Fruit fly (Drosophila melanogaster) whole organism, embryonic: ENCODE measurements around the gene wuho.
A peak's percentile ranks its signal among the peaks of the same experiment; 100 is the strongest.

Source experiments
- Antp ChIP-seq: fragments of 200-800 bp; sonication (Bioruptor generic); optimal IDR thresholded peaks from 3 replicates; lab custom pipeline; 2016; ENCODE audit warnings: missing biosample characterization, missing genetic modification characterization
- Blimp-1 ChIP-seq: fragments of 200-800 bp; sonication (Bioruptor generic); optimal IDR thresholded peaks from 3 replicates; lab custom pipeline; 2018; ENCODE audit warnings: missing biosample characterization, missing genetic modification characterization, mild to moderate bottlenecking, moderate library complexity, missing genetic modification reagents
- CG10654 ChIP-seq: fragments of 200-800 bp; sonication (Bioruptor generic); optimal IDR thresholded peaks from 2 replicates; lab custom pipeline; 2016; ENCODE audit warnings: missing biosample characterization, missing genetic modification characterization
- CG11504 ChIP-seq: fragments of 200-800 bp; sonication (Bioruptor generic); optimal IDR thresholded peaks from 3 replicates; lab custom pipeline; 2019; ENCODE audit warnings: missing biosample characterization, mild to moderate bottlenecking, missing genetic modification characterization, moderate library complexity
- CG12236 ChIP-seq: fragments of 200-800 bp; sonication (Bioruptor generic); optimal IDR thresholded peaks from 2 replicates; lab custom pipeline; 2016; ENCODE audit warnings: missing biosample characterization, missing genetic modification characterization
- CG12769 ChIP-seq: fragments of 200-800 bp; sonication (Bioruptor generic); optimal IDR thresholded peaks from 2 replicates; lab custom pipeline; 2019; ENCODE audit warnings: missing biosample characterization, mild to moderate bottlenecking, missing genetic modification characterization, moderate library complexity
- CG13296 ChIP-seq: fragments of 200-800 bp; sonication (Bioruptor generic); optimal IDR thresholded peaks from 3 replicates; lab custom pipeline; 2018; ENCODE audit warnings: missing biosample characterization, mild to moderate bottlenecking, missing genetic modification characterization
- CG13894 ChIP-seq: fragments of 200-800 bp; sonication (Bioruptor generic); optimal IDR thresholded peaks from 3 replicates; lab custom pipeline; 2018; ENCODE audit warnings: missing biosample characterization, mild to moderate bottlenecking, missing genetic modification characterization, moderate library complexity
- CG1603 ChIP-seq: fragments of 200-800 bp; sonication (Bioruptor generic); optimal IDR thresholded peaks from 2 replicates; lab custom pipeline; 2019; ENCODE audit warnings: missing biosample characterization, mild to moderate bottlenecking, missing genetic modification characterization, moderate library complexity
- CG17328 ChIP-seq: fragments of 200-800 bp; sonication (Bioruptor generic); IDR thresholded peaks from 2 replicates; pipeline ENCODE4 v1.3.6; 2022; ENCODE audit warnings: missing biosample characterization, missing genetic modification characterization
- CG17359 ChIP-seq: fragments of 200-800 bp; sonication (Bioruptor generic); optimal IDR thresholded peaks from 3 replicates; lab custom pipeline; 2018; ENCODE audit warnings: missing biosample characterization, mild to moderate bottlenecking, missing genetic modification characterization, moderate library complexity
- CG18262 ChIP-seq: fragments of 200-800 bp; optimal IDR thresholded peaks from 3 replicates; lab custom pipeline; 2019; ENCODE audit warnings: missing biosample characterization, mild to moderate bottlenecking, missing genetic modification characterization, moderate library complexity
- CG1832 ChIP-seq: fragments of 200-800 bp; sonication (Bioruptor generic); optimal IDR thresholded peaks from 2 replicates; lab custom pipeline; 2017; ENCODE audit warnings: missing biosample characterization, mild to moderate bottlenecking, missing genetic modification characterization, inconsistent platforms
- CG2889 ChIP-seq: fragments of 200-800 bp; sonication (Bioruptor generic); IDR thresholded peaks from 3 replicates; pipeline ENCODE4 v1.3.6; 2022; ENCODE audit warnings: missing biosample characterization, missing genetic modification characterization
- CG34422 ChIP-seq: fragments of 200-800 bp; sonication (Bioruptor generic); IDR thresholded peaks from 3 replicates; pipeline ENCODE4 v1.3.6; 2022; ENCODE audit warnings: missing biosample characterization, missing genetic modification characterization
- CG3847 ChIP-seq: fragments of 200-800 bp; sonication (Bioruptor generic); IDR thresholded peaks from 2 replicates; pipeline ENCODE4 v1.3.6; 2022; ENCODE audit warnings: missing biosample characterization, missing genetic modification characterization
- CG5180 ChIP-seq: fragments of 200-800 bp; sonication (Bioruptor generic); optimal IDR thresholded peaks from 3 replicates; lab custom pipeline; 2017; ENCODE audit warnings: missing biosample characterization, missing genetic modification characterization, mild to moderate bottlenecking, moderate library complexity, missing genetic modification reagents
- CG6813 ChIP-seq: fragments of 200-800 bp; sonication (Bioruptor generic); optimal IDR thresholded peaks from 2 replicates; lab custom pipeline; 2017; ENCODE audit warnings: missing biosample characterization, missing genetic modification characterization, mild to moderate bottlenecking, moderate library complexity, missing genetic modification reagents
- CG7271 ChIP-seq: fragments of 200-800 bp; sonication (Bioruptor generic); optimal IDR thresholded peaks from 2 replicates; lab custom pipeline; 2018; ENCODE audit warnings: missing biosample characterization, mild to moderate bottlenecking, missing genetic modification characterization, moderate library complexity
- CG8290 ChIP-seq, 3 experiments: fragments of 200-800 bp; sonication (Bioruptor generic); optimal IDR thresholded peaks; 2 replicates each; lab custom pipeline; 2016 to 2019; ENCODE audit warnings: missing biosample characterization in 3 of 3, missing genetic modification characterization in 3 of 3, mild to moderate bottlenecking in 2 of 3, moderate library complexity in 1 of 3
- CG8388 ChIP-seq: fragments of 200-800 bp; sonication (Bioruptor generic); optimal IDR thresholded peaks from 2 replicates; lab custom pipeline; 2019; ENCODE audit warnings: missing biosample characterization, mild to moderate bottlenecking, missing genetic modification characterization, moderate library complexity
- CG8924 ChIP-seq: fragments of 200-800 bp; optimal IDR thresholded peaks from 3 replicates; lab custom pipeline; 2019; ENCODE audit warnings: missing biosample characterization, mild to moderate bottlenecking, missing genetic modification characterization, moderate library complexity
- CG9609 ChIP-seq: fragments of 200-800 bp; sonication (Bioruptor generic); optimal IDR thresholded peaks from 3 replicates; lab custom pipeline; 2016; ENCODE audit warnings: missing biosample characterization, missing genetic modification characterization
- CG9817 ChIP-seq: fragments of 200-800 bp; sonication (Bioruptor generic); optimal IDR thresholded peaks from 2 replicates; lab custom pipeline; 2018; ENCODE audit warnings: missing biosample characterization, mild to moderate bottlenecking, missing genetic modification characterization, moderate library complexity
- Drgx ChIP-seq: fragments of 200-800 bp; sonication (Bioruptor generic); IDR thresholded peaks from 2 replicates; pipeline ENCODE4 v1.3.6; 2022; ENCODE audit warnings: missing biosample characterization, missing genetic modification characterization
- Fer1 ChIP-seq: fragments of 200-800 bp; sonication (Bioruptor generic); optimal IDR thresholded peaks from 2 replicates; lab custom pipeline; 2017; ENCODE audit warnings: missing biosample characterization, mild to moderate bottlenecking, missing genetic modification characterization
- Hmr ChIP-seq: fragments of 200-800 bp; sonication (Bioruptor generic); optimal IDR thresholded peaks from 3 replicates; lab custom pipeline; 2017; ENCODE audit warnings: mild to moderate bottlenecking, missing biosample characterization, missing genetic modification reagents, missing genetic modification characterization
- Hsf ChIP-seq: fragments of 200-800 bp; sonication (Bioruptor generic); optimal IDR thresholded peaks from 3 replicates; lab custom pipeline; 2016; ENCODE audit warnings: missing biosample characterization, missing genetic modification characterization
- Kr ChIP-seq: fragments of 200-800 bp; sonication (Bioruptor generic); optimal IDR thresholded peaks from 2 replicates; lab custom pipeline; 2017; ENCODE audit warnings: missing biosample characterization, mild to moderate bottlenecking, missing genetic modification characterization
- Med ChIP-seq: fragments of 200-800 bp; sonication (Bioruptor generic); peaks from one replicate; lab custom pipeline; 2016; ENCODE audit warnings: missing biosample characterization, missing genetic modification characterization, mild to moderate bottlenecking, inconsistent platforms, moderate library complexity
- Meics ChIP-seq: fragments of 200-800 bp; sonication (Bioruptor generic); optimal IDR thresholded peaks from 2 replicates; lab custom pipeline; 2017; ENCODE audit warnings: missing biosample characterization, mild to moderate bottlenecking, missing genetic modification characterization
- PHDP ChIP-seq: fragments of 200-800 bp; sonication (Bioruptor generic); optimal IDR thresholded peaks from 3 replicates; lab custom pipeline; 2018; ENCODE audit warnings: missing biosample characterization, mild to moderate bottlenecking, missing genetic modification characterization, moderate library complexity
- Sry-δ ChIP-seq: fragments of 200-800 bp; sonication (Bioruptor generic); optimal IDR thresholded peaks from 2 replicates; lab custom pipeline; 2016; ENCODE audit warnings: missing biosample characterization, missing genetic modification characterization
- ab ChIP-seq: fragments of 200-800 bp; sonication (Bioruptor generic); optimal IDR thresholded peaks from 2 replicates; lab custom pipeline; 2016; ENCODE audit warnings: missing biosample characterization, missing genetic modification characterization
- bigmax ChIP-seq: fragments of 200-800 bp; sonication (Bioruptor generic); optimal IDR thresholded peaks from 2 replicates; lab custom pipeline; 2018; ENCODE audit warnings: missing biosample characterization, mild to moderate bottlenecking, missing genetic modification characterization
- eve ChIP-seq, 2 experiments: fragments of >200 bp; optimal IDR thresholded peaks; 2 replicates each; lab custom pipeline; 2017; ENCODE audit warnings: missing biosample characterization in 2 of 2, missing genetic modification characterization in 2 of 2
- ewg ChIP-seq: fragments of 200-800 bp; sonication (Bioruptor generic); optimal IDR thresholded peaks from 3 replicates; lab custom pipeline; 2017; ENCODE audit warnings: mild to moderate bottlenecking, missing biosample characterization, missing genetic modification reagents, missing genetic modification characterization
- gem ChIP-seq: fragments of 200-800 bp; sonication (Bioruptor generic); optimal IDR thresholded peaks from 2 replicates; lab custom pipeline; 2019; ENCODE audit warnings: missing biosample characterization, mild to moderate bottlenecking, missing genetic modification characterization, moderate library complexity
- grau ChIP-seq: fragments of 200-800 bp; optimal IDR thresholded peaks from 3 replicates; lab custom pipeline; 2019; ENCODE audit warnings: missing biosample characterization, mild to moderate bottlenecking, missing genetic modification characterization, moderate library complexity
- ind ChIP-seq: fragments of 200-800 bp; sonication (Bioruptor generic); optimal IDR thresholded peaks from 3 replicates; lab custom pipeline; 2016; ENCODE audit warnings: missing biosample characterization, missing genetic modification characterization
- lab ChIP-seq: fragments of 200-800 bp; sonication (Bioruptor generic); optimal IDR thresholded peaks from 3 replicates; lab custom pipeline; 2017; ENCODE audit warnings: missing biosample characterization, missing genetic modification characterization, mild to moderate bottlenecking, moderate library complexity, missing genetic modification reagents
- lmd ChIP-seq: fragments of 200-800 bp; sonication (Bioruptor generic); IDR thresholded peaks from 2 replicates; pipeline ENCODE4 v1.3.6; 2022; ENCODE audit warnings: missing biosample characterization, missing genetic modification characterization
- prd ChIP-seq, 3 experiments: fragments of >200 bp in 2 of 3; fragments of 200-800 bp in 1 of 3; sonication (Bioruptor generic) in 1 of 3; optimal IDR thresholded peaks in 2 of 3; IDR thresholded peaks in 1 of 3; 2 replicates in 2 of 3; 3 replicates in 1 of 3; pipeline versions ENCODE4 v1.3.6 to Lab custom; 2017 to 2022; ENCODE audit warnings: missing biosample characterization in 1 of 3, missing genetic modification characterization in 1 of 3
- repo ChIP-seq: fragments of 200-800 bp; sonication (Bioruptor generic); optimal IDR thresholded peaks from 2 replicates; lab custom pipeline; 2016; ENCODE audit warnings: missing biosample characterization, missing genetic modification characterization
- row ChIP-seq: fragments of 200-800 bp; sonication (Bioruptor generic); IDR thresholded peaks from 3 replicates; pipeline ENCODE4 v1.3.6; 2022; ENCODE audit warnings: missing biosample characterization, missing genetic modification characterization
- salm ChIP-seq: fragments of 200-800 bp; sonication (Bioruptor generic); optimal IDR thresholded peaks from 2 replicates; lab custom pipeline; 2018; ENCODE audit warnings: missing biosample characterization, mild to moderate bottlenecking, missing genetic modification characterization
- slbo ChIP-seq: fragments of 200-800 bp; sonication (Bioruptor generic); IDR thresholded peaks from 2 replicates; pipeline ENCODE4 v1.3.6; 2022; ENCODE audit warnings: missing biosample characterization, missing genetic modification characterization
- sob ChIP-seq: fragments of 200-800 bp; sonication (Bioruptor generic); IDR thresholded peaks from 2 replicates; pipeline ENCODE4 v1.3.6; 2022; ENCODE audit warnings: missing biosample characterization, missing genetic modification characterization
- stwl ChIP-seq: fragments of 200-800 bp; sonication (Bioruptor generic); optimal IDR thresholded peaks from 3 replicates; lab custom pipeline; 2018; ENCODE audit warnings: missing biosample characterization, mild to moderate bottlenecking, missing genetic modification characterization, moderate library complexity

The wuho gene

dm6 chrX:6308852-6309251 lies 21.0 kb downstream of the wuho start, which contains the start of gene CG15894 (continued):
- no peak for TF ChIP-seq CG8290 (GFP tag; optimal IDR thresholded peaks at IDR 0.05; lab: Kevin White, UChicago)
- TF ChIP-seq CG8290 (tag; optimal IDR thresholded peaks at IDR 0.05; lab: Kevin White, UChicago): peak in 1 of 2 experiments; percentile 64
- TF ChIP-seq CG5180 (GFP tag; lab: Kevin White, UChicago): peak; percentile 97
- no peak for TF ChIP-seq ewg
- TF ChIP-seq repo: no peak
- peak; percentile 12 for TF ChIP-seq CG13894 (tag; lab: Kevin White, UChicago)
- peak; percentile 77 for TF ChIP-seq Med
- peak; percentile 26 for TF ChIP-seq Fer1
- peak; percentile 35 for TF ChIP-seq Hmr (GFP tag; lab: Kevin White, UChicago)
- peak; percentile 3 for TF ChIP-seq Blimp-1 (GFP tag; lab: Kevin White, UChicago)
- peak; percentile 11 for TF ChIP-seq Hsf
- TF ChIP-seq salm (tag; lab: Kevin White, UChicago): no peak
- TF ChIP-seq stwl (tag; lab: Kevin White, UChicago): no peak
- TF ChIP-seq lmd (GFP tag; lab: Robert Waterston, UW): peak; percentile 21; the same call in 1 of the 2 replicates
- TF ChIP-seq CG12236 (GFP tag; lab: Kevin White, UChicago): no peak
- peak; percentile 29 for TF ChIP-seq lab
- TF ChIP-seq CG3847 (GFP tag; lab: Robert Waterston, UW): no peak
- no peak for TF ChIP-seq CG9609 (GFP tag; lab: Kevin White, UChicago)
- TF ChIP-seq CG10654: no peak
- TF ChIP-seq gem (tag; lab: Kevin White, UChicago): peak; percentile 28
- peak; percentile 26; the same call in 1 of the 2 replicates for TF ChIP-seq slbo (GFP tag; lab: Robert Waterston, UW)
- TF ChIP-seq sob (GFP tag; lab: Robert Waterston, UW): peak; percentile 28; the same call in 1 of the 2 replicates
- TF ChIP-seq eve (GFP tag; optimal IDR thresholded peaks at IDR 0.05; lab: Kevin White, UChicago): no peak
- peak; percentile 1 for TF ChIP-seq ind (GFP tag; lab: Kevin White, UChicago)
- TF ChIP-seq CG8924: peak; percentile 3
- TF ChIP-seq Antp (GFP tag; lab: Kevin White, UChicago): no peak
- no peak for TF ChIP-seq prd (optimal IDR thresholded peaks at IDR 0.05; lab: Kevin White, UChicago)
- TF ChIP-seq prd (GFP tag; IDR thresholded peaks at IDR 0.05; lab: Robert Waterston, UW): peak; percentile 26; the same call in 1 of the 3 replicates
- no peak for TF ChIP-seq Kr
- TF ChIP-seq CG2889 (GFP tag; lab: Robert Waterston, UW): no peak
- TF ChIP-seq PHDP (tag; lab: Kevin White, UChicago): peak; percentile 4
- TF ChIP-seq CG8388: peak; percentile 25
- TF ChIP-seq CG1603: peak; percentile 42
- TF ChIP-seq ab (GFP tag; lab: Kevin White, UChicago): no peak
- TF ChIP-seq grau: peak; percentile 67
- no peak for TF ChIP-seq CG6813 (GFP tag; lab: Kevin White, UChicago)
- no peak for TF ChIP-seq CG9817
- peak; percentile 64 for TF ChIP-seq row
- no peak for TF ChIP-seq CG34422 (GFP tag; lab: Robert Waterston, UW)
- peak; percentile 8 for TF ChIP-seq CG13296 (GFP tag; lab: Kevin White, UChicago)
- TF ChIP-seq bigmax (GFP tag; lab: Kevin White, UChicago): no peak
- TF ChIP-seq Sry-δ (GFP tag; lab: Kevin White, UChicago): no peak
- TF ChIP-seq CG7271: no peak
- TF ChIP-seq CG12769 (tag; lab: Kevin White, UChicago): peak; percentile 9
- no peak for TF ChIP-seq CG1832 (GFP tag; lab: Kevin White, UChicago)
- peak; percentile 6 for TF ChIP-seq Meics (GFP tag; lab: Kevin White, UChicago)
- peak; percentile 40 for TF ChIP-seq CG17359 (tag; lab: Kevin White, UChicago)
- peak; percentile 38; the same call in 1 of the 2 replicates for TF ChIP-seq Drgx
- TF ChIP-seq CG17328 (GFP tag; lab: Robert Waterston, UW): no peak
- TF ChIP-seq CG11504 (tag; lab: Kevin White, UChicago): peak; percentile 11
- TF ChIP-seq CG18262 (tag; lab: Kevin White, UChicago): no peak
